Worm (Caenorhabditis elegans) whole organism, mixed stage, embryonic: ENCODE measurements around the gene acbp-8.
A peak's percentile ranks its signal among the peaks of the same experiment; 100 is the strongest.

Experiments used
- M03D4.4 ChIP-seq: sonication (generic microtip); optimal IDR thresholded peaks from 2 replicates; lab custom pipeline; 2017; ENCODE audit warnings: mild to moderate bottlenecking, missing genetic modification characterization, missing compliant biosample characterization
- bed-3 ChIP-seq: fragments of 200-800 bp; sonication (Bioruptor generic); optimal IDR thresholded peaks from 3 replicates; lab custom pipeline; 2018; ENCODE audit warnings: mild to moderate bottlenecking, missing genetic modification characterization, moderate library complexity, missing compliant biosample characterization
- blmp-1 ChIP-seq: fragments of 150-350 bp; optimal IDR thresholded peaks from 2 replicates; lab custom pipeline; 2014; ENCODE audit warnings: missing biosample characterization, missing genetic modification characterization
- ceh-39 ChIP-seq: fragments of 150-350 bp; optimal IDR thresholded peaks from 2 replicates; lab custom pipeline; 2014; ENCODE audit warnings: missing biosample characterization, missing genetic modification characterization
- ceh-43 ChIP-seq: fragments of 200-800 bp; sonication (Bioruptor generic); optimal IDR thresholded peaks from 2 replicates; lab custom pipeline; 2018; ENCODE audit warnings: mild to moderate bottlenecking, missing genetic modification characterization, moderate library complexity, missing compliant biosample characterization
- ceh-83 ChIP-seq: fragments of 200-800 bp; sonication (Bioruptor generic); optimal IDR thresholded peaks from 2 replicates; lab custom pipeline; 2018; ENCODE audit warnings: mild to moderate bottlenecking, missing genetic modification characterization, missing compliant biosample characterization
- ces-1 ChIP-seq: fragments of 150-350 bp; optimal IDR thresholded peaks from 2 replicates; lab custom pipeline; 2014; ENCODE audit warnings: missing biosample characterization, missing genetic modification reagents, missing genetic modification characterization
- cnd-1 ChIP-seq: fragments of 200-800 bp; sonication (Bioruptor generic); optimal IDR thresholded peaks from 2 replicates; lab custom pipeline; 2018; ENCODE audit warnings: mild to moderate bottlenecking, missing genetic modification characterization, missing compliant biosample characterization
- elt-1 ChIP-seq: sonication (generic microtip); optimal IDR thresholded peaks from 2 replicates; lab custom pipeline; 2017; ENCODE audit warnings: missing genetic modification characterization, mild to moderate bottlenecking, missing compliant biosample characterization, antibody characterized with exemption, moderate library complexity, borderline replicate concordance; ENCODE audit not compliant: insufficient read depth
- elt-3 ChIP-seq: fragments of 150-350 bp; optimal IDR thresholded peaks from 2 replicates; lab custom pipeline; 2014; ENCODE audit warnings: missing biosample characterization, missing genetic modification characterization
- flh-1 ChIP-seq: fragments of 200-800 bp; sonication (Bioruptor generic); optimal IDR thresholded peaks from 2 replicates; lab custom pipeline; 2018; ENCODE audit warnings: mild to moderate bottlenecking, missing genetic modification characterization, moderate library complexity, missing compliant biosample characterization
- ham-2 ChIP-seq: fragments of 200-800 bp; sonication (Bioruptor generic); optimal IDR thresholded peaks from 2 replicates; lab custom pipeline; 2018; ENCODE audit warnings: mild to moderate bottlenecking, missing genetic modification characterization, missing compliant biosample characterization
- hlh-1 ChIP-seq: fragments of 150-350 bp; optimal IDR thresholded peaks from 2 replicates; lab custom pipeline; 2014; ENCODE audit warnings: missing biosample characterization, missing genetic modification reagents, missing genetic modification characterization
- lin-13 ChIP-seq: fragments of 150-350 bp; optimal IDR thresholded peaks from 2 replicates; lab custom pipeline; 2014; ENCODE audit warnings: missing biosample characterization, missing genetic modification characterization
- lin-32 ChIP-seq: fragments of 200-800 bp; sonication (Bioruptor generic); optimal IDR thresholded peaks from 2 replicates; lab custom pipeline; 2018; ENCODE audit warnings: mild to moderate bottlenecking, missing genetic modification characterization, missing compliant biosample characterization
- lsy-2 ChIP-seq: fragments of 150-350 bp; optimal IDR thresholded peaks from 2 replicates; lab custom pipeline; 2014; ENCODE audit warnings: missing biosample characterization, missing genetic modification characterization
- mab-5 ChIP-seq: fragments of 150-350 bp; optimal IDR thresholded peaks from 2 replicates; lab custom pipeline; 2014; ENCODE audit warnings: missing biosample characterization, missing genetic modification characterization
- mep-1 ChIP-seq: fragments of 150-350 bp; optimal IDR thresholded peaks from 2 replicates; lab custom pipeline; 2017; ENCODE audit warnings: missing biosample characterization, missing genetic modification reagents, missing genetic modification characterization, inconsistent platforms
- mls-2 ChIP-seq: sonication (generic microtip); optimal IDR thresholded peaks from 2 replicates; lab custom pipeline; 2016; ENCODE audit warnings: mild to moderate bottlenecking, missing genetic modification characterization, moderate library complexity, missing compliant biosample characterization
- nhr-2 ChIP-seq: fragments of 150-350 bp; optimal IDR thresholded peaks from 2 replicates; lab custom pipeline; 2014; ENCODE audit warnings: missing biosample characterization, missing genetic modification characterization
- nhr-237 ChIP-seq: fragments of 150-350 bp; optimal IDR thresholded peaks from 2 replicates; lab custom pipeline; 2014; ENCODE audit warnings: missing biosample characterization, missing genetic modification characterization
- nhr-28 ChIP-seq: fragments of 150-350 bp; optimal IDR thresholded peaks from 2 replicates; lab custom pipeline; 2014; ENCODE audit warnings: missing biosample characterization, missing genetic modification characterization
- nhr-76 ChIP-seq: sonication (generic microtip); optimal IDR thresholded peaks from 2 replicates; lab custom pipeline; 2017; ENCODE audit warnings: missing biosample characterization, missing genetic modification characterization
- pha-4 ChIP-seq: fragments of 150-350 bp; optimal IDR thresholded peaks from 2 replicates; lab custom pipeline; 2018; ENCODE audit warnings: missing biosample characterization, missing genetic modification reagents, missing genetic modification characterization
- sem-2 ChIP-seq: fragments of 200-800 bp; sonication (Bioruptor generic); optimal IDR thresholded peaks from 2 replicates; lab custom pipeline; 2018; ENCODE audit warnings: mild to moderate bottlenecking, missing genetic modification characterization, missing compliant biosample characterization
- sptf-1 ChIP-seq: sonication (generic microtip); optimal IDR thresholded peaks from 2 replicates; lab custom pipeline; 2017; ENCODE audit warnings: mild to moderate bottlenecking, missing genetic modification characterization, moderate library complexity, missing compliant biosample characterization
- tbx-8 ChIP-seq: fragments of 200-800 bp; sonication (Bioruptor generic); optimal IDR thresholded peaks from 2 replicates; lab custom pipeline; 2018; ENCODE audit warnings: mild to moderate bottlenecking, missing genetic modification characterization, moderate library complexity, missing compliant biosample characterization
- unc-120 ChIP-seq: sonication (generic microtip); optimal IDR thresholded peaks from 2 replicates; lab custom pipeline; 2017; ENCODE audit warnings: missing genetic modification characterization, missing compliant biosample characterization; ENCODE audit not compliant: poor library complexity, severe bottlenecking
- unc-39 ChIP-seq: fragments of 150-350 bp; optimal IDR thresholded peaks from 2 replicates; lab custom pipeline; 2014; ENCODE audit warnings: missing biosample characterization, missing genetic modification characterization
- unc-62 ChIP-seq: fragments of 150-350 bp; optimal IDR thresholded peaks from 2 replicates; lab custom pipeline; 2014; ENCODE audit warnings: missing biosample characterization, missing genetic modification reagents, missing genetic modification characterization
- zip-8 ChIP-seq: fragments of 150-350 bp; optimal IDR thresholded peaks from 2 replicates; lab custom pipeline; 2014; ENCODE audit warnings: missing biosample characterization, missing genetic modification characterization
- ztf-11 ChIP-seq: fragments of 150-350 bp; optimal IDR thresholded peaks from 2 replicates; lab custom pipeline; 2014; ENCODE audit warnings: missing biosample characterization, missing genetic modification characterization

Gene acbp-8

DNA sequence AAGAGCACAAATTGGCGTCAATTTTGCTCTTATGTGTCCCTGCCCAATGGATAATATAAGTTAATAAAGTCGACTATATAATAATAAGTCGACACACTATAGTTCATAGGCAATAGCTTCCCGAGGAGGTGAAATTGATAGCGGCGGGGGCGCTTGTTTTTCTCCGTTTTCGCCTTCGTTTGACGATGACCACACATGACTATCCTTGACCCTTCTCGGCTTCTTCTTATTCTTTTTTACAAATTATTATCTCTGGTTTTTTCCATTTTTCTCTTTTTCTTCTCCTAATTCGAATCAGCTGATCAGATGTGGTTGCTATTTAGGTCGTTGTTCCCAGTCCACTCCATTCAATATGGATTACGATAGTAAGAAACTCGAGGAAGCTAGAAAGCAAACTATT, at the start of gene acbp-8:
TSS of gene acbp-8 (plus strand) at position 324 of the 400 bp plus-strand sequence.
- TF ChIP-seq bed-3, result no peak
- TF ChIP-seq flh-1, result no peak
- no peak for TF ChIP-seq nhr-28 (tag; lab: Kevin White, UChicago)

DNA sequence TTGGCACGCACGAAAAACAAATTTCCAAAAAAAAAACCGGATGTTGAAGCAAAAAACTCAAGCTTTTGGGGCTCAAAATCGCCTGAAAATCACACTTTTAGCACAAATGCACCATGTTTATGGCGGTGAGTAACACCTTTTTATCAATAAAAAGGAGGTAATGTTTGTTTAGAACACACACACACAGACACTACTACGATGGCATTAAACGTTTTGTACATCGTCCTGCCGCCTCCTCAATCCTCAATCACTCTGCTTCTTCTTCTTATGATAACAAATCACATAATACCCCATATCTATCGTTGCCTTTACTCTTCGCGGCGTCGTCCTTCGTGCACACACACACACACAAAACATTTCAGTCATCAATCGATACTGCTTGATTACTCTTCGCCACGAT, 42.6 kb upstream of the acbp-8 start, which contains the start of gene gpa-17:
TSS of gene gpa-17 (plus strand) at position 363 of the 400 bp plus-strand sequence.
- TF ChIP-seq unc-120 (tag; lab: Kevin White, UChicago), result no peak
- no peak for TF ChIP-seq ceh-43
- TF ChIP-seq ztf-11, result no peak
- TF ChIP-seq sem-2, result no peak
- TF ChIP-seq ceh-83 (GFP tag; lab: Kevin White, UChicago), result no peak
- no peak for TF ChIP-seq flh-1
- no peak for TF ChIP-seq mab-5 (tag; lab: Kevin White, UChicago)
- TF ChIP-seq hlh-1 (tag; lab: Kevin White, UChicago), result no peak
- no peak for TF ChIP-seq nhr-76 (tag; lab: Kevin White, UChicago)
- TF ChIP-seq elt-3 (tag; lab: Kevin White, UChicago), result no peak
- TF ChIP-seq nhr-237 (tag; lab: Kevin White, UChicago), result no peak

DNA sequence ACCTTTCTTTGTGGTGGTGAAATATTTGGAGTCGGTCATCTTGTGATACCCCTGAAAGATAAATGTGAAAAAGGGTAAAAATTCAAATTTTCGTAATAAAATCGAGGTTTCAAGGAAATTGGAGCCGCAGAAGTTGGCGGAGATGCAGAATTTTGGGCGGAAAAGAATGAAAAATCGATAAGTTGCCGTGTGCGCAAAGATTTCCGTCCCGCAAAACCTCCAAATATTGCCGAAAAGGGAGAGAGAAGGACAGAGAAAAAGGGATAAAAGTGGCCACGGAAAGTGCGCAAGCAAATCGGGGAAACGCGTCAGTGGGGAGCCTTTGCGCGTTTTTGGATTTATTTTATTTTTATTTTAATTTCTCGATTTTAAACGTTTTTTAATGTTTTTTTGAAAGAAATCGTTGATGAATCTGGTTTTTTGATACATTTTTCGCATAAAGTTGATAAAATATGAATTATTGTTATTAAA, 31.8 kb upstream of the acbp-8 start, which contains the start of gene apb-1:
TSS of gene apb-1 (minus strand) at position 51 of the 471 bp plus-strand sequence.
- TF ChIP-seq nhr-28 (tag; lab: Kevin White, UChicago), result no peak
- TF ChIP-seq ceh-83 (GFP tag; lab: Kevin White, UChicago), result no peak
- peak; percentile 89 for TF ChIP-seq ces-1 (GFP tag; lab: Kevin White, UChicago)
- TF ChIP-seq unc-39 (tag; lab: Kevin White, UChicago), result no peak
- peak; percentile 78 for TF ChIP-seq mls-2 (tag; lab: Kevin White, UChicago)
- TF ChIP-seq lsy-2 (tag; lab: Kevin White, UChicago), result peak; percentile 87
- TF ChIP-seq ham-2 (GFP tag; lab: Kevin White, UChicago), result no peak
- no peak for TF ChIP-seq elt-1 (tag; lab: Kevin White, UChicago)
- TF ChIP-seq unc-62 (GFP tag; lab: Kevin White, UChicago), result peak; percentile 32
- TF ChIP-seq hlh-1 (tag; lab: Kevin White, UChicago), result peak; percentile 10
- peak; percentile 66 for TF ChIP-seq ceh-39 (tag; lab: Kevin White, UChicago)
- TF ChIP-seq lin-13 (tag; lab: Kevin White, UChicago), result peak; percentile 93
- TF ChIP-seq flh-1, result no peak
- TF ChIP-seq cnd-1 (tag; lab: Kevin White, UChicago), result peak; percentile 56
- TF ChIP-seq tbx-8 (GFP tag; lab: Kevin White, UChicago), result no peak
- TF ChIP-seq bed-3, result peak; percentile 3
- TF ChIP-seq ceh-43, result no peak
- TF ChIP-seq nhr-237 (tag; lab: Kevin White, UChicago), result peak; percentile 73
- peak; percentile 5 for TF ChIP-seq lin-32 (GFP tag; lab: Kevin White, UChicago)
- no peak for TF ChIP-seq nhr-76 (tag; lab: Kevin White, UChicago)
- TF ChIP-seq unc-120 (tag; lab: Kevin White, UChicago), result peak; percentile 94
- peak; percentile 91 for TF ChIP-seq pha-4 (tag; lab: Kevin White, UChicago)
- peak; percentile 90 for TF ChIP-seq sptf-1 (tag; lab: Kevin White, UChicago)
- no peak for TF ChIP-seq sem-2
- peak; percentile 58 for TF ChIP-seq M03D4.4 (tag; lab: Kevin White, UChicago)
- peak; percentile 51 for TF ChIP-seq ztf-11
- no peak for TF ChIP-seq blmp-1 (tag; lab: Kevin White, UChicago)
- no peak for TF ChIP-seq zip-8 (tag; lab: Kevin White, UChicago)
- peak; percentile 64 for TF ChIP-seq mab-5 (tag; lab: Kevin White, UChicago)
- TF ChIP-seq mep-1 (tag; lab: Kevin White, UChicago), result peak; percentile 87

DNA sequence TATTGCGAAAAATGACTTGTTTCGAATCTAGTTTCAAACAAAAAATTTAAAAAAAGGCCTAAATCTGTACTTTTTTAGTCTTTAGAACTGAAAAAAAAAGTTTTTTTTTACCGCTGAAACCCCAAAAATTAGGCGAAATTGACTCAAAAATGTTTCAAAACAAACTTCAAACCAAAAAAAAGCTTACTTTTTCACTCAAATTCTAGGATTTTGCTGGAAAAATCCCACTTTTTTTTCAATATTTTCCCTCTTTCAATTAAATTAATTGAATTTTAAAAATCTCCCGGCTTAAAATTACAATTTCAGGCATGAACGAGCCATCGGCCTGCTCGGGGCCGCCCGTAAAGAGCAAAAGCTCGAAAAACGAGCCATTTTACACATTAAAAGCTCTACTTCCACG, 31.1 kb upstream of the acbp-8 start, which contains the start of gene mdt-19:
TSS of gene mdt-19 (plus strand) at position 301 of the 400 bp plus-strand sequence.
- no peak for TF ChIP-seq lin-32 (GFP tag; lab: Kevin White, UChicago)
- TF ChIP-seq lin-13 (tag; lab: Kevin White, UChicago), result no peak
- TF ChIP-seq unc-39 (tag; lab: Kevin White, UChicago), result no peak
- no peak for TF ChIP-seq elt-1 (tag; lab: Kevin White, UChicago)
- TF ChIP-seq ztf-11, result no peak
- TF ChIP-seq tbx-8 (GFP tag; lab: Kevin White, UChicago), result no peak
- no peak for TF ChIP-seq elt-3 (tag; lab: Kevin White, UChicago)
- no peak for TF ChIP-seq unc-62 (GFP tag; lab: Kevin White, UChicago)
- no peak for TF ChIP-seq hlh-1 (tag; lab: Kevin White, UChicago)
- no peak for TF ChIP-seq cnd-1 (tag; lab: Kevin White, UChicago)
- TF ChIP-seq mab-5 (tag; lab: Kevin White, UChicago), result no peak
- no peak for TF ChIP-seq sem-2
- no peak for TF ChIP-seq nhr-2
- no peak for TF ChIP-seq flh-1
- TF ChIP-seq zip-8 (tag; lab: Kevin White, UChicago), result no peak
- TF ChIP-seq, all 35 proteins: peak for 0
